Worm (Caenorhabditis elegans) whole organism, young adult: ENCODE results near the gene asah-2.
A peak's percentile ranks its signal among the peaks of the same experiment; 100 is the strongest.

ENCODE experiments used
- C06A6.2 ChIP-seq: fragments of 200-800 bp; sonication (Bioruptor generic); conservative IDR thresholded peaks from 2 replicates; pipeline ENCODE4 v1.3.6; 2022; ENCODE audit warnings: missing genetic modification characterization, missing compliant biosample characterization
- F22D6.2 ChIP-seq: sonication (generic microtip); optimal IDR thresholded peaks from 2 replicates; lab custom pipeline; 2016; ENCODE audit warnings: mild to moderate bottlenecking, missing genetic modification characterization, missing compliant biosample characterization
- F23B12.7 ChIP-seq: sonication (generic microtip); optimal IDR thresholded peaks from 2 replicates; lab custom pipeline; 2017; ENCODE audit warnings: missing genetic modification characterization, mild to moderate bottlenecking, missing compliant biosample characterization, antibody characterized with exemption, moderate library complexity; ENCODE audit not compliant: insufficient read depth
- F49E8.2 ChIP-seq: sonication (generic microtip); optimal IDR thresholded peaks from 3 replicates; lab custom pipeline; 2017; ENCODE audit warnings: missing genetic modification characterization, mild to moderate bottlenecking, missing compliant biosample characterization, antibody characterized with exemption, moderate library complexity; ENCODE audit not compliant: insufficient read depth
- F55B11.4 ChIP-seq: sonication (generic microtip); optimal IDR thresholded peaks from 2 replicates; lab custom pipeline; 2016; ENCODE audit warnings: missing compliant biosample characterization, missing genetic modification characterization, borderline replicate concordance; ENCODE audit not compliant: insufficient read depth
- F57C9.4 ChIP-seq: sonication (generic microtip); optimal IDR thresholded peaks from 2 replicates; lab custom pipeline; 2017; ENCODE audit warnings: mild to moderate bottlenecking, missing genetic modification characterization, missing compliant biosample characterization
- Y79H2A.3 ChIP-seq: fragments of 200-800 bp; sonication (Bioruptor generic); conservative IDR thresholded peaks from 2 replicates; pipeline ENCODE4 v1.3.6; 2022; ENCODE audit warnings: missing genetic modification reagents, missing genetic modification characterization, missing compliant biosample characterization
- attf-6 ChIP-seq: fragments of 200-800 bp; sonication (Bioruptor generic); IDR thresholded peaks from 2 replicates; pipeline ENCODE4 v1.3.6; 2022; ENCODE audit warnings: missing genetic modification reagents, missing genetic modification characterization, missing compliant biosample characterization
- bed-1 ChIP-seq: fragments of 200-800 bp; sonication (Bioruptor generic); IDR thresholded peaks from 2 replicates; pipeline ENCODE4 v1.3.6; 2022; ENCODE audit warnings: missing genetic modification reagents, missing genetic modification characterization, missing compliant biosample characterization
- ceh-40 ChIP-seq: fragments of 200-800 bp; sonication (Bioruptor generic); IDR thresholded peaks from 2 replicates; pipeline ENCODE4 v1.3.6; 2022; ENCODE audit warnings: missing genetic modification characterization, missing compliant biosample characterization
- ceh-79 ChIP-seq: sonication (generic microtip); optimal IDR thresholded peaks from 2 replicates; lab custom pipeline; 2017; ENCODE audit warnings: mild to moderate bottlenecking, missing genetic modification characterization, missing compliant biosample characterization
- chd-7 ChIP-seq: sonication (generic microtip); optimal IDR thresholded peaks from 2 replicates; lab custom pipeline; 2016; ENCODE audit warnings: mild to moderate bottlenecking, missing genetic modification characterization, moderate library complexity, missing compliant biosample characterization
- dox-1 ChIP-seq: fragments of 200-800 bp; sonication (Bioruptor generic); IDR thresholded peaks from 2 replicates; pipeline ENCODE4 v1.3.6; 2022; ENCODE audit warnings: missing genetic modification reagents, missing genetic modification characterization, missing compliant biosample characterization
- dpff-1 ChIP-seq: sonication (generic microtip); optimal IDR thresholded peaks from 2 replicates; lab custom pipeline; 2017; ENCODE audit warnings: mild to moderate bottlenecking, missing genetic modification characterization, missing compliant biosample characterization
- dpl-1 ChIP-seq: fragments of 150-350 bp; optimal IDR thresholded peaks from 2 replicates; lab custom pipeline; 2014; ENCODE audit warnings: missing biosample characterization, missing genetic modification reagents, missing genetic modification characterization
- egrh-3 ChIP-seq: fragments of 200-800 bp; sonication (Bioruptor generic); IDR thresholded peaks from 2 replicates; pipeline ENCODE4 v1.3.6; 2022; ENCODE audit warnings: missing genetic modification reagents, missing genetic modification characterization, missing compliant biosample characterization
- ets-4 ChIP-seq: fragments of 200-800 bp; sonication (Bioruptor generic); optimal IDR thresholded peaks from 2 replicates; lab custom pipeline; 2018; ENCODE audit warnings: mild to moderate bottlenecking, missing genetic modification characterization, missing compliant biosample characterization
- hmg-20 ChIP-seq: fragments of 200-800 bp; sonication (Bioruptor generic); IDR thresholded peaks from 2 replicates; pipeline ENCODE4 v1.3.6; 2022; ENCODE audit warnings: missing genetic modification reagents, missing genetic modification characterization, missing compliant biosample characterization
- let-526 ChIP-seq: fragments of 200-800 bp; sonication (Bioruptor generic); IDR thresholded peaks from 2 replicates; pipeline ENCODE4 v1.3.6; 2022; ENCODE audit warnings: missing genetic modification reagents, missing genetic modification characterization, missing compliant biosample characterization
- madf-8 ChIP-seq: fragments of 200-800 bp; sonication (Bioruptor generic); conservative IDR thresholded peaks from 2 replicates; pipeline ENCODE4 v1.3.6; 2022; ENCODE audit warnings: missing genetic modification reagents, missing genetic modification characterization, missing compliant biosample characterization
- nfya-1 ChIP-seq: sonication (generic microtip); optimal IDR thresholded peaks from 2 replicates; lab custom pipeline; 2017; ENCODE audit warnings: antibody characterized with exemption, missing compliant biosample characterization, missing genetic modification characterization, borderline replicate concordance; ENCODE audit not compliant: insufficient read depth
- nhr-27 ChIP-seq: fragments of 200-800 bp; sonication (Bioruptor generic); optimal IDR thresholded peaks from 2 replicates; lab custom pipeline; 2018; ENCODE audit warnings: mild to moderate bottlenecking, missing genetic modification characterization, moderate library complexity, missing compliant biosample characterization
- nhr-80 ChIP-seq: sonication (generic microtip); optimal IDR thresholded peaks from 2 replicates; lab custom pipeline; 2016; ENCODE audit warnings: missing genetic modification characterization, missing compliant biosample characterization
- pbrm-1 ChIP-seq: fragments of 200-800 bp; sonication (Bioruptor generic); IDR thresholded peaks from 2 replicates; pipeline ENCODE4 v1.3.6; 2022; ENCODE audit warnings: missing genetic modification reagents, missing genetic modification characterization, missing compliant biosample characterization
- rec-8 ChIP-seq, 2 experiments: sonication (generic microtip); optimal IDR thresholded peaks; 2 replicates each; lab custom pipeline; 2016; ENCODE audit warnings: mild to moderate bottlenecking in 2 of 2, missing genetic modification characterization in 2 of 2, missing genetic modification reagents in 2 of 2, missing genotype in 2 of 2, missing biosample characterization in 1 of 2, missing compliant biosample characterization in 1 of 2, moderate library complexity in 1 of 2
- sea-2 ChIP-seq: fragments of 200-800 bp; sonication (Bioruptor generic); IDR thresholded peaks from 2 replicates; pipeline ENCODE4 v1.3.6; 2022; ENCODE audit warnings: missing genetic modification characterization, missing compliant biosample characterization
- tbp1 ChIP-seq: fragments of 200-800 bp; sonication (Bioruptor generic); optimal IDR thresholded peaks from 2 replicates; lab custom pipeline; 2018; ENCODE audit warnings: mild to moderate bottlenecking, missing genetic modification characterization, missing compliant biosample characterization
- unc-62 ChIP-seq: fragments of 150-350 bp; optimal IDR thresholded peaks from 2 replicates; lab custom pipeline; 2014; ENCODE audit warnings: missing biosample characterization, missing genetic modification reagents, missing genetic modification characterization
- xnd-1 ChIP-seq: sonication (generic microtip); optimal IDR thresholded peaks from 2 replicates; lab custom pipeline; 2016; ENCODE audit warnings: missing genotype, missing genetic modification reagents, missing genetic modification characterization, missing compliant biosample characterization
- zfh-2 ChIP-seq: fragments of 200-800 bp; sonication (Bioruptor generic); conservative IDR thresholded peaks from 2 replicates; pipeline ENCODE4 v1.3.6; 2022; ENCODE audit warnings: missing genetic modification reagents, missing genetic modification characterization, missing compliant biosample characterization

asah-2 gene

ce11 chrII:10134285-10134995 is 5.0 kb upstream of the asah-2 start, which contains the start of gene F27E5.9:
Gene F27E5.9 (plus strand): TSS chrII:10134945.
- TF ChIP-seq unc-62, result no peak
- TF ChIP-seq madf-8, result no peak
- peak; percentile 87 for TF ChIP-seq nhr-80
- TF ChIP-seq hmg-20 (GFP tag; lab: Robert Waterston, UW), result no peak

- TF ChIP-seq F49E8.2 (tag; lab: Kevin White, UChicago) (no peak), pbrm-1 (GFP tag; lab: Robert Waterston, UW) (no peak), sea-2 (GFP tag; lab: Robert Waterston, UW) (no peak), let-526 (GFP tag; lab: Robert Waterston, UW) (no peak), xnd-1 (no peak), F23B12.7 (no peak), F22D6.2 (tag; lab: Kevin White, UChicago) (no peak)
These were observed 2.6 kb upstream of the asah-2 start for ce11 chrII:10136771-10137170.

ce11 chrII:10137358-10137757 is 2.0 kb upstream of the asah-2 start, which contains the start of gene phg-1:
Gene phg-1 (plus strand): TSS chrII:10137658.
- TF ChIP-seq dox-1 (GFP tag; lab: Robert Waterston, UW) (no peak), Y79H2A.3 (no peak), madf-8 (no peak), attf-6 (no peak), nhr-27 (tag; lab: Kevin White, UChicago) (no peak), bed-1 (GFP tag; lab: Robert Waterston, UW) (no peak), dpl-1 (no peak), pbrm-1 (GFP tag; lab: Robert Waterston, UW) (no peak), ceh-40 (GFP tag; lab: Robert Waterston, UW) (no peak), C06A6.2 (GFP tag; lab: Robert Waterston, UW) (no peak), zfh-2 (GFP tag; lab: Robert Waterston, UW) (no peak), egrh-3 (no peak)

ce11 chrII:10144092-10144491 is 4.7 kb downstream of the asah-2 start, which contains the start of gene F27E5.3:
Gene F27E5.3 (minus strand): TSS chrII:10144192.
- no peak for TF ChIP-seq madf-8
- TF ChIP-seq nfya-1, result no peak
- TF ChIP-seq nhr-80, result no peak
- TF ChIP-seq F49E8.2 (tag; lab: Kevin White, UChicago), result no peak
- no peak for TF ChIP-seq attf-6
- TF ChIP-seq rec-8 (tag; optimal IDR thresholded peaks at IDR 0.05; lab: Kevin White, UChicago), result no peak

ce11 chrII:10146488-10146887 is 7.1 kb downstream of the asah-2 start, which contains the start of gene pax-3:
Gene pax-3 (plus strand): TSS chrII:10146570.
- TF ChIP-seq dox-1 (GFP tag; lab: Robert Waterston, UW) (no peak), ceh-79 (tag; lab: Kevin White, UChicago) (no peak), F57C9.4 (tag; lab: Kevin White, UChicago) (no peak), F55B11.4 (tag; lab: Kevin White, UChicago) (no peak), zfh-2 (GFP tag; lab: Robert Waterston, UW) (0 out of 2 replicates have a peak, but pooled peaks have one; percentile 31), dpff-1 (no peak), tbp1 (GFP tag; lab: Kevin White, UChicago) (no peak), chd-7 (tag; lab: Kevin White, UChicago) (no peak), ets-4 (GFP tag; lab: Kevin White, UChicago) (peak; percentile 23)
- TF ChIP-seq, all 124 proteins: peak for 2
